Worm (Caenorhabditis elegans): ENCODE results near the gene F38A1.8.

The F38A1.8 gene

DNA sequence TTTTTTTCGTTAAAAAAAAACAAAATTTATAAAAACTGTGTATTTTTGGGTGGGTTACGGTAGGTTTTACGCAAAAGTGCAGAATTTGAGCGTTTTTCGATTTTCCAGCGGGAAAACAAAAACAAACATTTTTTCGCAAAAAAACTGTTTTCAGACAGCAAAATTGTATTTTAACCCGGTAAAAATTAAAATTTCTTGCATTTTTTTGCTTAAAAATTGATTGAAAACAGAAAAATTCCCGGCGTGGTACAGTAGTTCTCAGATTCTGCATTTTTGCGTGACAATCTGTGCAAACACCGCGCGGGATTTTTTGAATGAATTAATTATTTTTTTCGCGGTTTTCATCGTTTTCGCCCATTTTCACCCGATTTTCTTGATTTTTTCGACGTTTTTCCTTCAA, 37.4 kb upstream of the F38A1.8 start:
- TF ChIP-seq lim-6 (tag; optimal IDR thresholded peaks at IDR 0.05) (no peak), hlh-6 (tag; optimal IDR thresholded peaks at IDR 0.05) (no peak), ceh-34 (tag; optimal IDR thresholded peaks at IDR 0.05) (no peak), dmd-4 (tag; optimal IDR thresholded peaks at IDR 0.05; ENCODE audit: borderline replicate concordance) (no peak), ets-4 (tag; optimal IDR thresholded peaks at IDR 0.05) (no peak)

DNA sequence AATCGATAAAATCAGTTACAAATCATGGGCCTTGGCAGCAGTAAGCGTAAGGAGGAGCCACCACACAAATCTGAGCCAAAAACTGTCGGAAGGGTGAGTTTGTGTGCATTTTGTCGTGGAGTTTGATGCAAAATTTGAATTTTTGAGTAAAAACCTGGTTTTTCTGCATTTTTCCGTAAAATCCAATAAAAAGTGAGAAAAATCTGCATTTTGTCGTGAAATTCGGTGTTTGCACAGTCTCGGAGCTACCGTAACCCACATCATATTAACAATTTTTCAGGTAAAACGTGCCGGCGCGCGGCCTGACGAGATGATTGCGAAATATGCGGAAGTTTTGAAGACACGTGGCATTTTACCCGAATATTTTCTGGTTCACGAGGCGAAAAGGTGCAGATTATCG, 36.3 kb upstream of the F38A1.8 start:
- TF ChIP-seq hlh-6 (tag; optimal IDR thresholded peaks at IDR 0.05) (no peak), pqm-1 (tag; optimal IDR thresholded peaks at IDR 0.05) (no peak), ets-4 (tag; optimal IDR thresholded peaks at IDR 0.05) (no peak), dve-1 (tag; optimal IDR thresholded peaks at IDR 0.05) (no peak), ama-1 (optimal IDR thresholded peaks at IDR 0.05) (no peak), odd-2 (tag; optimal IDR thresholded peaks at IDR 0.05) (no peak), fax-1 (tag; optimal IDR thresholded peaks at IDR 0.05) (no peak), ceh-24 (tag; optimal IDR thresholded peaks at IDR 0.05) (no peak), unc-42 (tag; optimal IDR thresholded peaks at IDR 0.05) (no peak), K02D7.2 (tag; optimal IDR thresholded peaks at IDR 0.05) (no peak), sox-2 (GFP tag; IDR thresholded peaks at IDR 0.05) (no peak), pha-2 (tag; optimal IDR thresholded peaks at IDR 0.05) (no peak), sdc-2 (tag; optimal IDR thresholded peaks at IDR 0.05) (no peak), ceh-34 (tag; optimal IDR thresholded peaks at IDR 0.05) (no peak), C38D4.7 (GFP tag; optimal IDR thresholded peaks at IDR 0.05) (no peak), K09A11.1 (tag; optimal IDR thresholded peaks at IDR 0.05; ENCODE audit: insufficient read depth) (no peak)

DNA sequence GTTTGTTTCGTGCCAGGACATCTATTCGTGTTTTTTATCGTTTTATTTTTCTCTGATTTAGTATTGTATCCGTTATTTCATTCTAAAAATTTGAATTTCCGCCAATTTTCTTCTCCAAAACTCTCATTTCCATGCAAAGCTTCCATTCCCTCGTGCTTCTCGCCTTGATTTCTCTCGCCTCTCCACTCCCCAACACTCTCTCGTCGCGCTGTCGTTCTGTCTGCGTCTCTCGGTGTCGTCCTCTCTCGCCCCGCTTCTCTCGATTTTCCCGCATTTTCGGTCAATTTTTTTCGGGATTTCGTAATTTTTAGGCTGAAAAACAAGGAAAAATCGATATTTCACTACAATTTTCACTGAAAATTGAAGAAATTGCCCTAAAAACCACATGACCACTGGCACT, 34.9 kb upstream of the F38A1.8 start, which contains the start of gene C09E9.1:
C09E9.1 (plus strand) TSS at position 286 of the 400 bp plus-strand sequence.
- TF ChIP-seq unc-55 (GFP tag; optimal IDR thresholded peaks at IDR 0.05) (peak; percentile 24), C08G9.2 (tag; optimal IDR thresholded peaks at IDR 0.05) (no peak), odd-2 (tag; optimal IDR thresholded peaks at IDR 0.05) (no peak), tbx-7 (tag; optimal IDR thresholded peaks at IDR 0.05) (no peak), tbx-2 (tag; optimal IDR thresholded peaks at IDR 0.05) (peak; percentile 21), unc-3 (GFP tag; conservative IDR thresholded peaks at IDR 0.05) (no peak), unc-3 (tag; optimal IDR thresholded peaks at IDR 0.05) (no peak), ceh-48 (tag; optimal IDR thresholded peaks at IDR 0.05) (no peak), ref-2 (tag; optimal IDR thresholded peaks at IDR 0.05) (peak; percentile 8), unc-42 (tag; optimal IDR thresholded peaks at IDR 0.05) (peak; percentile 49), ceh-2 (tag; optimal IDR thresholded peaks at IDR 0.05) (no peak), hlh-30 (tag; optimal IDR thresholded peaks at IDR 0.05; ENCODE audit: insufficient read depth) (peak; percentile 84), K02D7.2 (tag; optimal IDR thresholded peaks at IDR 0.05) (no peak), ceh-18 (tag; optimal IDR thresholded peaks at IDR 0.05) (peak; percentile 16), sdc-2 (tag; optimal IDR thresholded peaks at IDR 0.05) (no peak), ceh-22 (tag; optimal IDR thresholded peaks at IDR 0.05) (no peak), madf-2 (tag; optimal IDR thresholded peaks at IDR 0.05) (no peak), nhr-232 (tag; optimal IDR thresholded peaks at IDR 0.05) (no peak), pax-1 (tag; optimal IDR thresholded peaks at IDR 0.05) (peak; percentile 3), ceh-45 (GFP tag; IDR thresholded peaks at IDR 0.05) (no peak), nfya-1 (tag; optimal IDR thresholded peaks at IDR 0.05) (peak; percentile 55), hlh-13 (GFP tag; optimal IDR thresholded peaks at IDR 0.05) (no peak), pqm-1 (tag; optimal IDR thresholded peaks at IDR 0.05) (no peak), syd-9 (tag; optimal IDR thresholded peaks at IDR 0.05) (no peak), ceh-31 (tag; optimal IDR thresholded peaks at IDR 0.05) (peak; percentile 46), lin-11 (tag; optimal IDR thresholded peaks at IDR 0.05) (no peak), pat-9 (tag; optimal IDR thresholded peaks at IDR 0.05) (no peak), nhr-11 (tag; optimal IDR thresholded peaks at IDR 0.05) (no peak), pha-4 (tag; optimal IDR thresholded peaks at IDR 0.05) (no peak), sox-2 (GFP tag; IDR thresholded peaks at IDR 0.05) (no peak)

Data from whole organism, late embryonic.